Fruit fly (Drosophila melanogaster): ENCODE measurements around the gene eIF2D.
A peak's percentile ranks its signal among the peaks of the same experiment; 100 is the strongest.

The eIF2D gene

dm6 chr3R:29116167-29116725 is 35.3 kb downstream of the eIF2D start, which contains the start of gene Atg14 (continued):
- no peak for TF ChIP-seq Mad (GFP tag; optimal IDR thresholded peaks at IDR 0.05)
- TF ChIP-seq CG16815 (GFP tag; optimal IDR thresholded peaks at IDR 0.05), result no peak
- TF ChIP-seq CG1603 (tag; optimal IDR thresholded peaks at IDR 0.05), result peak; percentile 48
- TF ChIP-seq CG6272 (GFP tag; IDR thresholded peaks at IDR 0.05), result no peak
- peak; percentile 69 for TF ChIP-seq HmgZ (tag; optimal IDR thresholded peaks at IDR 0.05)
- no peak for TF ChIP-seq CG3726 (GFP tag; IDR thresholded peaks at IDR 0.05)
- TF ChIP-seq bsh (GFP tag; optimal IDR thresholded peaks at IDR 0.05), result no peak
- TF ChIP-seq MTF-1 (GFP tag; optimal IDR thresholded peaks at IDR 0.05; ENCODE audit: borderline replicate concordance), result no peak
- peak; percentile 97 for TF ChIP-seq CG13287 (GFP tag; IDR thresholded peaks at IDR 0.05; ENCODE audit: partially characterized antibody)
- peak; percentile 96 for TF ChIP-seq Bgb (GFP tag; IDR thresholded peaks at IDR 0.05; ENCODE audit: partially characterized antibody)
- TF ChIP-seq ind (GFP tag; optimal IDR thresholded peaks at IDR 0.05), result no peak
- TF ChIP-seq sens-2 (GFP tag; IDR thresholded peaks at IDR 0.05), result no peak
- TF ChIP-seq CG10321 (GFP tag; IDR thresholded peaks at IDR 0.05), result no peak
- no peak for TF ChIP-seq CG14050 (GFP tag; IDR thresholded peaks at IDR 0.05)
- TF ChIP-seq Pdp1 (GFP tag; optimal IDR thresholded peaks at IDR 0.05), result peak in 1 of 2 experiments; percentile 52
- no peak for TF ChIP-seq CG12769 (tag; optimal IDR thresholded peaks at IDR 0.05)
- no peak for TF ChIP-seq CG15696 (tag; optimal IDR thresholded peaks at IDR 0.05)
- no peak for TF ChIP-seq CG10543 (GFP tag; optimal IDR thresholded peaks at IDR 0.05)
- no peak for TF ChIP-seq CG9437 (GFP tag; optimal IDR thresholded peaks at IDR 0.05)
- TF ChIP-seq bbx (GFP tag; IDR thresholded peaks at IDR 0.05; ENCODE audit: partially characterized antibody), result peak; percentile 98
- peak; percentile 31 for TF ChIP-seq PHDP (tag; optimal IDR thresholded peaks at IDR 0.05)
- TF ChIP-seq her (GFP tag; optimal IDR thresholded peaks at IDR 0.05), result no peak
- TF ChIP-seq CG13894 (tag; optimal IDR thresholded peaks at IDR 0.05), result no peak
- TF ChIP-seq CG12391 (tag; optimal IDR thresholded peaks at IDR 0.05), result peak; percentile 8
- no peak for TF ChIP-seq cwo (GFP tag; optimal IDR thresholded peaks at IDR 0.05)
- no peak for TF ChIP-seq CTCF (GFP tag; optimal IDR thresholded peaks at IDR 0.05)
- no peak for TF ChIP-seq al (GFP tag; IDR thresholded peaks at IDR 0.05)
- TF ChIP-seq CG12299 (tag; optimal IDR thresholded peaks at IDR 0.05), result no peak
- no peak for TF ChIP-seq CG17359 (tag; optimal IDR thresholded peaks at IDR 0.05)
- TF ChIP-seq Sox102F (GFP tag; optimal IDR thresholded peaks at IDR 0.05), result no peak
- TF ChIP-seq vfl (GFP tag; optimal IDR thresholded peaks at IDR 0.05), result peak; percentile 10
- TF ChIP-seq gcm (GFP tag; optimal IDR thresholded peaks at IDR 0.05), result peak; percentile 4
- TF ChIP-seq CG18476 (GFP tag; optimal IDR thresholded peaks at IDR 0.05), result no peak
- TF ChIP-seq yki (optimal IDR thresholded peaks at IDR 0.05), result no peak
- TF ChIP-seq Scr (GFP tag; IDR thresholded peaks at IDR 0.05; ENCODE audit: partially characterized antibody), result peak; percentile 90
- no peak for TF ChIP-seq CG10147 (GFP tag; optimal IDR thresholded peaks at IDR 0.05)
- TF ChIP-seq CG5953 (GFP tag; IDR thresholded peaks at IDR 0.05), result no peak

- TF ChIP-seq sna (GFP tag; IDR thresholded peaks at IDR 0.05; ENCODE audit: partially characterized antibody), result no peak
- no peak for TF ChIP-seq gem (tag; optimal IDR thresholded peaks at IDR 0.05)
- no peak for TF ChIP-seq Xrp1 (GFP tag; IDR thresholded peaks at IDR 0.05)
- TF ChIP-seq mirr (GFP tag; optimal IDR thresholded peaks at IDR 0.05), result peak; percentile 69
- TF ChIP-seq sug (tag; optimal IDR thresholded peaks at IDR 0.05), result peak; percentile 42
- peak; percentile 6 for TF ChIP-seq cwo (GFP tag; optimal IDR thresholded peaks at IDR 0.05)
- peak; percentile 72 for TF ChIP-seq CG34376 (GFP tag; optimal IDR thresholded peaks at IDR 0.05)
- TF ChIP-seq disco-r (GFP tag; optimal IDR thresholded peaks at IDR 0.05), result no peak
- peak in 1 of 2 experiments; percentile 97 for TF ChIP-seq Pdp1 (GFP tag; optimal IDR thresholded peaks at IDR 0.05)
- TF ChIP-seq sc (optimal IDR thresholded peaks at IDR 0.05), result no peak
- TF ChIP-seq sc (GFP tag; optimal IDR thresholded peaks at IDR 0.05), result no peak
- TF ChIP-seq pita (GFP tag; optimal IDR thresholded peaks at IDR 0.05), result no peak
- no peak for TF ChIP-seq bcd (GFP tag; optimal IDR thresholded peaks at IDR 0.05)
- TF ChIP-seq CG15696 (tag; optimal IDR thresholded peaks at IDR 0.05), result no peak
- 0 out of 2 replicates have a peak, but pooled peaks have one; percentile 10 for TF ChIP-seq Bgb (GFP tag; IDR thresholded peaks at IDR 0.05; ENCODE audit: partially characterized antibody)
- peak; percentile 56 for TF ChIP-seq Deaf1 (tag; optimal IDR thresholded peaks at IDR 0.05)
- TF ChIP-seq crp (GFP tag; optimal IDR thresholded peaks at IDR 0.05), result peak in 1 of 2 experiments; percentile 3
- TF ChIP-seq CG3995 (GFP tag; optimal IDR thresholded peaks at IDR 0.05), result no peak
These were observed 38.2 kb downstream of the eIF2D start for dm6 chr3R:29113392-29113791.

Data from whole organism, embryonic.